Worm (Caenorhabditis elegans) whole organism, young adult: ENCODE measurements around the gene H20J04.7.

Experiments
- B0035.1 ChIP-seq: sonication (generic microtip); optimal IDR thresholded peaks from 2 replicates; lab custom pipeline; 2016; ENCODE audit warnings: missing genetic modification characterization, mild to moderate bottlenecking, missing compliant biosample characterization, missing genotype, missing genetic modification reagents
- B0261.1 ChIP-seq: sonication (generic microtip); optimal IDR thresholded peaks from 2 replicates; lab custom pipeline; 2016; ENCODE audit warnings: mild to moderate bottlenecking, missing genetic modification characterization, moderate library complexity, missing compliant biosample characterization
- D2030.7 ChIP-seq: fragments of 200-800 bp; sonication (Bioruptor generic); IDR thresholded peaks from 2 replicates; pipeline ENCODE4 v1.3.6; 2022; ENCODE audit warnings: missing genetic modification reagents, missing genetic modification characterization, missing compliant biosample characterization
- F33H1.4 ChIP-seq: fragments of 200-800 bp; sonication (Bioruptor generic); IDR thresholded peaks from 2 replicates; pipeline ENCODE4 v1.3.6; 2022; ENCODE audit warnings: missing genetic modification reagents, missing genetic modification characterization, missing compliant biosample characterization
- F37B4.10 ChIP-seq: fragments of 200-800 bp; sonication (Bioruptor generic); IDR thresholded peaks from 2 replicates; pipeline ENCODE4 v1.3.6; 2022; ENCODE audit warnings: missing genetic modification characterization, missing compliant biosample characterization
- F57C9.4 ChIP-seq: sonication (generic microtip); optimal IDR thresholded peaks from 2 replicates; lab custom pipeline; 2017; ENCODE audit warnings: mild to moderate bottlenecking, missing genetic modification characterization, missing compliant biosample characterization
- Y67H2A.10 ChIP-seq: fragments of 200-800 bp; sonication (Bioruptor generic); conservative IDR thresholded peaks from 2 replicates; pipeline ENCODE4 v1.3.6; 2022; ENCODE audit warnings: missing genetic modification reagents, missing genetic modification characterization, missing compliant biosample characterization
- Y79H2A.3 ChIP-seq: fragments of 200-800 bp; sonication (Bioruptor generic); conservative IDR thresholded peaks from 2 replicates; pipeline ENCODE4 v1.3.6; 2022; ENCODE audit warnings: missing genetic modification reagents, missing genetic modification characterization, missing compliant biosample characterization
- attf-5 ChIP-seq: fragments of 200-800 bp; sonication (Bioruptor generic); optimal IDR thresholded peaks from 2 replicates; lab custom pipeline; 2018; ENCODE audit warnings: mild to moderate bottlenecking, missing genetic modification characterization, missing compliant biosample characterization
- bed-1 ChIP-seq: fragments of 200-800 bp; sonication (Bioruptor generic); IDR thresholded peaks from 2 replicates; pipeline ENCODE4 v1.3.6; 2022; ENCODE audit warnings: missing genetic modification reagents, missing genetic modification characterization, missing compliant biosample characterization
- bed-2 ChIP-seq: fragments of 200-800 bp; sonication (Bioruptor generic); IDR thresholded peaks from 2 replicates; pipeline ENCODE4 v1.3.6; 2022; ENCODE audit warnings: missing genetic modification reagents, missing genetic modification characterization, missing compliant biosample characterization
- cebp-1 ChIP-seq, 2 experiments: fragments of 200-800 bp in 1 of 2; sonication (Bioruptor generic) in 1 of 2; sonication (generic microtip) in 1 of 2; IDR thresholded peaks in 1 of 2; optimal IDR thresholded peaks in 1 of 2; 2 replicates each; pipeline versions ENCODE4 v1.3.6 to Lab custom; 2017 to 2022; ENCODE audit warnings: missing compliant biosample characterization in 2 of 2, missing genetic modification characterization in 2 of 2, mild to moderate bottlenecking in 1 of 2, missing genetic modification reagents in 1 of 2, moderate library complexity in 1 of 2
- ceh-27 ChIP-seq: fragments of 200-800 bp; sonication (Bioruptor generic); optimal IDR thresholded peaks from 2 replicates; lab custom pipeline; 2018; ENCODE audit warnings: mild to moderate bottlenecking, missing genetic modification characterization, moderate library complexity, missing compliant biosample characterization
- ceh-40 ChIP-seq: fragments of 200-800 bp; sonication (Bioruptor generic); IDR thresholded peaks from 2 replicates; pipeline ENCODE4 v1.3.6; 2022; ENCODE audit warnings: missing genetic modification characterization, missing compliant biosample characterization
- ceh-58 ChIP-seq: fragments of 200-800 bp; sonication (Bioruptor generic); IDR thresholded peaks from 2 replicates; pipeline ENCODE4 v1.3.6; 2022; ENCODE audit warnings: missing genetic modification characterization, missing compliant biosample characterization
- ceh-91 ChIP-seq: fragments of 200-800 bp; sonication (Bioruptor generic); IDR thresholded peaks from 2 replicates; pipeline ENCODE4 v1.3.6; 2022; ENCODE audit warnings: missing genetic modification reagents, missing genetic modification characterization, missing compliant biosample characterization
- dpl-1 ChIP-seq: fragments of 150-350 bp; optimal IDR thresholded peaks from 2 replicates; lab custom pipeline; 2014; ENCODE audit warnings: missing biosample characterization, missing genetic modification reagents, missing genetic modification characterization
- ekl-4 ChIP-seq: fragments of 200-800 bp; sonication (Bioruptor generic); IDR thresholded peaks from 2 replicates; pipeline ENCODE4 v1.3.6; 2022; ENCODE audit warnings: missing genetic modification reagents, missing genetic modification characterization, missing compliant biosample characterization
- fkh-3 ChIP-seq: sonication (generic microtip); optimal IDR thresholded peaks from 2 replicates; lab custom pipeline; 2016; ENCODE audit warnings: mild to moderate bottlenecking, missing genetic modification characterization, missing compliant biosample characterization
- gei-17 ChIP-seq: fragments of 200-800 bp; sonication (Bioruptor generic); optimal IDR thresholded peaks from 2 replicates; lab custom pipeline; 2018; ENCODE audit warnings: mild to moderate bottlenecking, missing genetic modification characterization, missing compliant biosample characterization
- him-1 ChIP-seq: sonication (generic microtip); optimal IDR thresholded peaks from 2 replicates; lab custom pipeline; 2016; ENCODE audit warnings: missing genotype, missing genetic modification reagents, missing genetic modification characterization, missing compliant biosample characterization
- hmg-20 ChIP-seq: fragments of 200-800 bp; sonication (Bioruptor generic); IDR thresholded peaks from 2 replicates; pipeline ENCODE4 v1.3.6; 2022; ENCODE audit warnings: missing genetic modification reagents, missing genetic modification characterization, missing compliant biosample characterization
- let-607 ChIP-seq, 2 experiments: fragments of 200-800 bp in 1 of 2; sonication (Bioruptor generic) in 1 of 2; sonication (generic microtip) in 1 of 2; optimal IDR thresholded peaks; 2 replicates each; lab custom pipeline; 2016 to 2018; ENCODE audit warnings: mild to moderate bottlenecking in 2 of 2, missing compliant biosample characterization in 2 of 2, missing genetic modification characterization in 2 of 2, moderate library complexity in 2 of 2, missing genotype in 1 of 2
- lin-35 ChIP-seq, 3 experiments: fragments of 150-350 bp in 2 of 3; sonication (generic microtip) in 1 of 3; optimal IDR thresholded peaks; 2 replicates each; lab custom pipeline; 2014 to 2018; ENCODE audit warnings: missing biosample characterization in 3 of 3, missing genetic modification characterization in 3 of 3, missing genetic modification reagents in 3 of 3
- lin-54 ChIP-seq: fragments of 200-800 bp; sonication (Bioruptor generic); optimal IDR thresholded peaks from 2 replicates; lab custom pipeline; 2018; ENCODE audit warnings: mild to moderate bottlenecking, missing genetic modification characterization, missing compliant biosample characterization
- lsl-1 ChIP-seq: fragments of 200-800 bp; sonication (Bioruptor generic); optimal IDR thresholded peaks from 2 replicates; lab custom pipeline; 2018; ENCODE audit warnings: mild to moderate bottlenecking, missing genetic modification characterization, moderate library complexity, missing compliant biosample characterization
- madf-6 ChIP-seq: fragments of 200-800 bp; sonication (Bioruptor generic); IDR thresholded peaks from 2 replicates; pipeline ENCODE4 v1.3.6; 2022; ENCODE audit warnings: missing genetic modification reagents, missing genetic modification characterization, missing compliant biosample characterization
- madf-8 ChIP-seq: fragments of 200-800 bp; sonication (Bioruptor generic); conservative IDR thresholded peaks from 2 replicates; pipeline ENCODE4 v1.3.6; 2022; ENCODE audit warnings: missing genetic modification reagents, missing genetic modification characterization, missing compliant biosample characterization
- nhr-120 ChIP-seq: fragments of 200-800 bp; sonication (Bioruptor generic); IDR thresholded peaks from 2 replicates; pipeline ENCODE4 v1.3.6; 2022; ENCODE audit warnings: missing genetic modification characterization, missing compliant biosample characterization
- nhr-179 ChIP-seq: sonication (generic microtip); optimal IDR thresholded peaks from 2 replicates; lab custom pipeline; 2016; ENCODE audit warnings: mild to moderate bottlenecking, missing genetic modification characterization, missing compliant biosample characterization
- pbrm-1 ChIP-seq: fragments of 200-800 bp; sonication (Bioruptor generic); IDR thresholded peaks from 2 replicates; pipeline ENCODE4 v1.3.6; 2022; ENCODE audit warnings: missing genetic modification reagents, missing genetic modification characterization, missing compliant biosample characterization
- rcor-1 ChIP-seq: fragments of 200-800 bp; sonication (Bioruptor generic); IDR thresholded peaks from 2 replicates; pipeline ENCODE4 v1.3.6; 2022; ENCODE audit warnings: missing genetic modification reagents, missing genetic modification characterization, missing compliant biosample characterization
- xnd-1 ChIP-seq: sonication (generic microtip); optimal IDR thresholded peaks from 2 replicates; lab custom pipeline; 2016; ENCODE audit warnings: missing genotype, missing genetic modification reagents, missing genetic modification characterization, missing compliant biosample characterization
- ztf-18 ChIP-seq: sonication (generic microtip); optimal IDR thresholded peaks from 2 replicates; lab custom pipeline; 2016; ENCODE audit warnings: missing genotype, mild to moderate bottlenecking, missing genetic modification characterization, missing compliant biosample characterization
- ztf-26 ChIP-seq: sonication (generic microtip); optimal IDR thresholded peaks from 2 replicates; lab custom pipeline; 2017; ENCODE audit warnings: missing genetic modification characterization, missing compliant biosample characterization

The H20J04.7 gene

DNA sequence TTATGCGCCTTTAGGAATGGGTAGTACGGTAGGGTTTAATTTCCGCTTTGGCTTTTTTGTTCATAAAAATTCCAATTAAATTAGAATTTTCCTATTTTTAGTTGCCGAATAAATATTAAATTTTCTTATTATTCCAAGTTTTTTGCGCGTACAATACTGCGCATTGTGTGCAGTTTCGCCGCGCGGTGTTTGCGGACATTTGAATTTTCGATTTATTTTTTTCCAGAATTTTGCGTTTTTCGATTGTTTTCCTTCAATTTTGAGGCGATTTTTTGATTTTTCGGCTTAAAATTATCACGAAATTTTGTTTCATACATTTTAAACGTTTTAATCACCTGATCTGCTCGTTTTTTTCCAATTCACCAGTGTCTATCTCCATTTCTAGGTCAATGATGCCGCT lies 32.2 kb downstream of the H20J04.7 start, which contains the start of gene H20J04.6 (continued):
- TF ChIP-seq lin-54 (GFP tag; lab: Kevin White, UChicago) (peak; percentile 13), ceh-58 (GFP tag; lab: Robert Waterston, UW) (no peak), him-1 (tag; lab: Kevin White, UChicago) (no peak), ztf-26 (tag; lab: Kevin White, UChicago) (no peak)

DNA sequence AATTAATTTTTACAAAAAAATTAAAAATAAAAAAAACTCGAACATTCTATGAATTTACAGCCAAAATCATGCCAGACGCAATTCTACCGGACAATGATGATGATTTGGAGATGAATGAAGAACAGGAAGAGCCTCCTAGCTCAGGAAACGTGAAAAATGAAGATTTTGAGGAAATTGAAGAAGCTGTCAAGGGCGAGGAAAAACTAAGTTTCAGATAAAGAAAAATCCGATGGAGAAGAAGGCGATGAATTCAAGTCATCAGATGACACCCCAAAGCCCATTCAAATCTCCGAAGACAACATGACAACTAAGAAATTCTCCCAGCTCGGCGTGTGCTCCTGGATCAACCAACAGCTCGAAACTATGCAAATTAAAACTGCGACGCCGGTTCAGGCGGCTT lies 33.4 kb downstream of the H20J04.7 start, which contains the start of gene Y52E8A.1:
Y52E8A.1 (plus strand) TSS at position 301 of the 400 bp plus-strand sequence.
- no peak for TF ChIP-seq fkh-3 (tag; lab: Kevin White, UChicago)
- TF ChIP-seq ceh-27 (GFP tag; lab: Kevin White, UChicago): no peak
- TF ChIP-seq lin-35 (GFP tag; optimal IDR thresholded peaks at IDR 0.05; lab: Kevin White, UChicago): no peak
- no peak for TF ChIP-seq nhr-120 (GFP tag; lab: Robert Waterston, UW)

DNA sequence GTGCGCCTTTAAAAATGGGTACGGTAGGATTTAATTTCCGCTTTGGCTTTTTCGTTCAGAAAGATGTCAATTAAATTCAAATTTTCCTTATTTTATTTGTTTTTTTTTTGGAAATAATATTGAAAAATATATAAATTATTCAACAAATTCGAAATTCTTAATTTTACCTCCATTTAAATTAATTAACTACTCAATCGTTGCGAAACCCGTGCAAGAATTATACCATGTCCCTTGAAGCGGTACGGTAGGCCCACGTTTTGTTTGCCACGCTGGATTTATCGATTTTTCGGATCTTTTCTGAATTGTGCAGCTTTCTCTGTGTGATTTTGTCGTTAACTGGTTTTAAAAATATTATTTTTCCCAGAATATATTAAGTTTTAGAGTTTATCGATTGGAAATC lies 34.7 kb downstream of the H20J04.7 start, which contains the start of gene Y52E8A.2:
Y52E8A.2 (plus strand) TSS at position 382 of the 400 bp plus-strand sequence.
- TF ChIP-seq gei-17 (no peak), bed-1 (no peak), madf-6 (GFP tag; lab: Robert Waterston, UW) (peak; percentile 73; the same call in 1 of the 2 replicates), ceh-91 (GFP tag; lab: Robert Waterston, UW) (peak; percentile 47), madf-8 (GFP tag; lab: Robert Waterston, UW) (peak; percentile 73), dpl-1 (no peak), lsl-1 (GFP tag; lab: Kevin White, UChicago) (peak; percentile 95), F57C9.4 (tag; lab: Kevin White, UChicago) (no peak), xnd-1 (peak; percentile 66), D2030.7 (peak; percentile 37; the same call in 1 of the 2 replicates), Y67H2A.10 (GFP tag; lab: Robert Waterston, UW) (no peak), F33H1.4 (peak; percentile 82), fkh-3 (tag; lab: Kevin White, UChicago) (no peak)

DNA sequence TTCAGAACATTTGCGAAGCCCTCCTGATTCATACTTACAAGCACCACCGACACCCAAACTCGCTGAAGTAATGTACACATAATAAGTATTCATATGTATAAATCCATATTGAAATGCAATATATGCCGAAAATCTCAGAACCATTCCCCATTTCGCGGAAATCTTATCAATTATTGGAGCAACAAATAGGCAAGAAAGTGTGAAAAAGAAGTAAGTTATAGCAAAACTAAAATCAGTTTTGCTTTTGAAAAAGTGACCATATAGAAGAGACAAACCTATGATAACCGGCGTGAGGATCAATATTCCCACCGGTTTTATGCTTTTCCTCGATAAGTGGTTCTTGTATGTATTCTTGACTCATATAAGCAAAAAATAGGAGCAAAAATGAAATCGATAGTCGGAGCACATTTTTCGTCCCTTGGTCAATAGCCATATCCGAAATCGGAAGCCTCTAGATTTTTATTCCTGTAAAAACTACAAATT lies 35.5 kb downstream of the H20J04.7 start, which contains the start of gene Y52E8A.6:
Y52E8A.6 (minus strand) TSS at position 433 of the 483 bp plus-strand sequence.
- no peak for TF ChIP-seq ceh-40 (GFP tag; lab: Robert Waterston, UW)
- no peak for TF ChIP-seq attf-5 (GFP tag; lab: Kevin White, UChicago)
- TF ChIP-seq madf-8 (GFP tag; lab: Robert Waterston, UW): no peak
- no peak for TF ChIP-seq B0261.1 (tag; lab: Kevin White, UChicago)
- no peak for TF ChIP-seq nhr-179
- TF ChIP-seq ekl-4: no peak
- TF ChIP-seq Y79H2A.3 (GFP tag; lab: Robert Waterston, UW): no peak
- TF ChIP-seq let-607 (tag; optimal IDR thresholded peaks at IDR 0.05; lab: Kevin White, UChicago): no peak
- no peak for TF ChIP-seq him-1 (tag; lab: Kevin White, UChicago)
- TF ChIP-seq F37B4.10 (GFP tag; lab: Robert Waterston, UW): no peak
- TF ChIP-seq B0035.1 (tag; lab: Kevin White, UChicago): no peak
- no peak for TF ChIP-seq rcor-1 (GFP tag; lab: Robert Waterston, UW)
- TF ChIP-seq bed-2 (GFP tag; lab: Robert Waterston, UW): no peak
- TF ChIP-seq pbrm-1 (GFP tag; lab: Robert Waterston, UW): no peak
- no peak for TF ChIP-seq hmg-20 (GFP tag; lab: Robert Waterston, UW)
- TF ChIP-seq ztf-18 (tag; lab: Kevin White, UChicago): no peak
- no peak for TF ChIP-seq cebp-1 (GFP tag; IDR thresholded peaks at IDR 0.05; lab: Robert Waterston, UW)
- TF ChIP-seq cebp-1 (tag; optimal IDR thresholded peaks at IDR 0.05; lab: Kevin White, UChicago): no peak
